Worm (Caenorhabditis elegans) whole organism, L2 larva: Measurements from ENCODE around the gene srp-8.

Experiments used
- F13H6.1 ChIP-seq: sonication (generic microtip); optimal IDR thresholded peaks from 2 replicates; lab custom pipeline; 2016; ENCODE audit warnings: missing genetic modification characterization, missing compliant biosample characterization
- R02D3.7 ChIP-seq: fragments of 150-350 bp; optimal IDR thresholded peaks from 2 replicates; lab custom pipeline; 2014; ENCODE audit warnings: missing biosample characterization, missing genetic modification characterization
- Y55F3AM.14 ChIP-seq: fragments of 200-800 bp; sonication (Bioruptor generic); optimal IDR thresholded peaks from 2 replicates; lab custom pipeline; 2018; ENCODE audit warnings: mild to moderate bottlenecking, missing genetic modification characterization, missing compliant biosample characterization
- ZK546.5 ChIP-seq: sonication (generic microtip); optimal IDR thresholded peaks from 2 replicates; lab custom pipeline; 2017; ENCODE audit warnings: missing biosample characterization, missing genetic modification characterization
- ama-1 ChIP-seq: fragments of 150-350 bp; optimal IDR thresholded peaks from 2 replicates; lab custom pipeline; 2018; ENCODE audit warnings: inconsistent platforms
- blmp-1 ChIP-seq: sonication (generic microtip); optimal IDR thresholded peaks from 2 replicates; lab custom pipeline; 2017; ENCODE audit warnings: missing genetic modification characterization, mild to moderate bottlenecking, missing compliant biosample characterization, antibody characterized with exemption, moderate library complexity; ENCODE audit not compliant: insufficient read depth
- ceh-82 ChIP-seq: fragments of 150-350 bp; optimal IDR thresholded peaks from 2 replicates; lab custom pipeline; 2014; ENCODE audit warnings: missing biosample characterization, missing genetic modification characterization
- crh-2 ChIP-seq: sonication (generic microtip); optimal IDR thresholded peaks from 2 replicates; lab custom pipeline; 2017; ENCODE audit warnings: missing biosample characterization, missing genetic modification characterization
- dmd-4 ChIP-seq: sonication (generic microtip); optimal IDR thresholded peaks from 2 replicates; lab custom pipeline; 2017; ENCODE audit warnings: missing biosample characterization, missing genetic modification characterization
- egl-27 ChIP-seq: sonication (generic microtip); optimal IDR thresholded peaks from 3 replicates; lab custom pipeline; 2017; ENCODE audit warnings: missing biosample characterization, missing genetic modification reagents, missing genetic modification characterization
- elt-1 ChIP-seq: fragments of 150-350 bp; optimal IDR thresholded peaks from 2 replicates; lab custom pipeline; 2014; ENCODE audit warnings: missing biosample characterization, missing genetic modification characterization
- elt-3 ChIP-seq: sonication (generic microtip); optimal IDR thresholded peaks from 2 replicates; lab custom pipeline; 2017; ENCODE audit warnings: missing biosample characterization, missing genetic modification characterization
- fos-1 ChIP-seq: fragments of 150-350 bp; optimal IDR thresholded peaks from 2 replicates; lab custom pipeline; 2014; ENCODE audit warnings: missing biosample characterization, missing genetic modification characterization
- gmeb-1 ChIP-seq: fragments of 150-350 bp; optimal IDR thresholded peaks from 2 replicates; lab custom pipeline; 2014; ENCODE audit warnings: missing biosample characterization, missing genetic modification characterization
- lin-13 ChIP-seq: fragments of 150-350 bp; optimal IDR thresholded peaks from 2 replicates; lab custom pipeline; 2014; ENCODE audit warnings: missing biosample characterization, missing genetic modification reagents, missing genetic modification characterization
- lsy-2 ChIP-seq, 2 experiments: fragments of 150-350 bp in 1 of 2; sonication (generic microtip) in 1 of 2; optimal IDR thresholded peaks; 2 replicates each; lab custom pipeline; 2014 to 2017; ENCODE audit warnings: missing biosample characterization in 2 of 2, missing genetic modification characterization in 2 of 2
- mab-5 ChIP-seq: fragments of 150-350 bp; optimal IDR thresholded peaks from 2 replicates; lab custom pipeline; 2014; ENCODE audit warnings: missing biosample characterization, missing genetic modification characterization
- mbf-1 ChIP-seq: sonication (generic microtip); optimal IDR thresholded peaks from 2 replicates; lab custom pipeline; 2017; ENCODE audit warnings: missing biosample characterization, missing genetic modification characterization
- mdl-1 ChIP-seq, 2 experiments: fragments of 150-350 bp in 1 of 2; sonication (generic microtip) in 1 of 2; optimal IDR thresholded peaks; 2 replicates each; lab custom pipeline; 2017; ENCODE audit warnings: missing biosample characterization in 2 of 2, missing genetic modification characterization in 2 of 2
- nhr-10 ChIP-seq: sonication (generic microtip); optimal IDR thresholded peaks from 2 replicates; lab custom pipeline; 2017; ENCODE audit warnings: missing biosample characterization, missing genetic modification characterization
- nhr-21 ChIP-seq: fragments of 150-350 bp; optimal IDR thresholded peaks from 2 replicates; lab custom pipeline; 2014; ENCODE audit warnings: missing biosample characterization, missing genetic modification characterization
- nhr-23 ChIP-seq: fragments of 150-350 bp; optimal IDR thresholded peaks from 2 replicates; lab custom pipeline; 2014; ENCODE audit warnings: missing biosample characterization, missing genetic modification reagents, missing genetic modification characterization
- nhr-237 ChIP-seq: fragments of 150-350 bp; optimal IDR thresholded peaks from 2 replicates; lab custom pipeline; 2014; ENCODE audit warnings: missing biosample characterization, missing genetic modification characterization
- nhr-25 ChIP-seq: fragments of 150-350 bp; sonication (generic microtip); optimal IDR thresholded peaks from 3 replicates; lab custom pipeline; 2014; ENCODE audit warnings: missing biosample characterization, missing genetic modification characterization
- nhr-6 ChIP-seq: fragments of 150-350 bp; optimal IDR thresholded peaks from 2 replicates; lab custom pipeline; 2014; ENCODE audit warnings: missing biosample characterization, missing genetic modification characterization
- sem-4 ChIP-seq: fragments of 150-350 bp; optimal IDR thresholded peaks from 2 replicates; lab custom pipeline; 2014; ENCODE audit warnings: missing biosample characterization, missing genetic modification reagents, missing genetic modification characterization
- skn-1 ChIP-seq: sonication (generic microtip); optimal IDR thresholded peaks from 2 replicates; lab custom pipeline; 2017; ENCODE audit warnings: missing biosample characterization, missing genetic modification characterization
- sma-3 ChIP-seq: sonication (generic microtip); optimal IDR thresholded peaks from 2 replicates; lab custom pipeline; 2016; ENCODE audit warnings: missing genetic modification reagents, missing genetic modification characterization, missing compliant biosample characterization
- sma-9 ChIP-seq, 2 experiments: fragments of 150-350 bp in 1 of 2; sonication (generic microtip) in 1 of 2; optimal IDR thresholded peaks; 2 replicates each; lab custom pipeline; 2014 to 2016; ENCODE audit warnings: missing genetic modification characterization in 2 of 2, mild to moderate bottlenecking in 1 of 2, missing biosample characterization in 1 of 2, missing compliant biosample characterization in 1 of 2, missing genetic modification reagents in 1 of 2, moderate library complexity in 1 of 2
- snpc-4 ChIP-seq: fragments of 150-350 bp; optimal IDR thresholded peaks from 2 replicates; lab custom pipeline; 2014; ENCODE audit warnings: missing biosample characterization, missing genetic modification characterization
- unc-39 ChIP-seq: fragments of 150-350 bp; optimal IDR thresholded peaks from 2 replicates; lab custom pipeline; 2014; ENCODE audit warnings: missing biosample characterization, missing genetic modification characterization
- unc-55 ChIP-seq: fragments of 150-350 bp; sonication (generic microtip); optimal IDR thresholded peaks from 3 replicates; lab custom pipeline; 2014; ENCODE audit warnings: missing biosample characterization, missing genetic modification reagents, missing genetic modification characterization
- unc-62 ChIP-seq: fragments of 150-350 bp; optimal IDR thresholded peaks from 2 replicates; lab custom pipeline; 2014; ENCODE audit warnings: missing biosample characterization, missing genetic modification reagents, missing genetic modification characterization
- ztf-1 ChIP-seq: fragments of 200-800 bp; sonication (Bioruptor generic); conservative IDR thresholded peaks from 2 replicates; pipeline ENCODE4 v1.3.6; 2022; ENCODE audit warnings: missing genetic modification characterization, missing compliant biosample characterization
- ztf-11 ChIP-seq: sonication (generic microtip); optimal IDR thresholded peaks from 2 replicates; lab custom pipeline; 2017; ENCODE audit warnings: missing biosample characterization, missing genetic modification characterization
- ztf-4 ChIP-seq: fragments of 150-350 bp; optimal IDR thresholded peaks from 2 replicates; lab custom pipeline; 2014; ENCODE audit warnings: missing biosample characterization, missing genetic modification characterization

The srp-8 gene

DNA sequence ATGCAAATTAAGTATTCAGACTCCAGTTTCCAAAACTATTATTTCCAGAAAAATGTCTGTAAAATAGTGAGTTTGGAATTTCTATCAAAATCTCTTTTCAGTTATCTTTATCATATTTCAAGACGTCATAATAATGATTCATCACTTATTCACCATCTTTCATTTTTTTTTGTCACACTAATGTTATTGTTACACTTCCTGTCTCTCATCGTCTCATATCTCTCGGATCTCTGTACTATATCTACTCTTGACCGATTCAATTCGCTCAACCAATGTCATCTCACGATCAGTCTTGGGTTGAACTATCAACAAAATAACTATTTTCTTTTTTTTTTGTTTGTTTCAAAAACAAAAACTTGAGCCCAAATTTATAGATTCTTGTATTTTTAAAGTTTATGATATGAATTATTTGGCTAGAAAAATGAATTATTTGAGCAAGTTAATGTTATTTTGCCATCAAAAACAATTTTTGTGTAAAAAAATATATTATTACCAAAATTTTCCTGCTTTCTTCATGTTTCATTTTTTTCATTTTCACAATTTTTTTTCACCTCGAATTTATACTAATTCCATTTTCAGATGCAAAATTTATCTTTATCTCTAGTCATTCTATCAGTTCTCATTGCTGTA lies 17.9 kb downstream of the srp-8 start, which contains the start of gene cri-2:
Gene cri-2 (plus strand): TSS at position 580 of the 630 bp plus-strand sequence.
- no peak for TF ChIP-seq F13H6.1
- no peak for TF ChIP-seq blmp-1 (tag; lab: Kevin White, UChicago)
- peak in 1 of 2 experiments; percentile 19 for TF ChIP-seq lsy-2 (tag; optimal IDR thresholded peaks at IDR 0.05; lab: Kevin White, UChicago)
- peak; percentile 56 for TF ChIP-seq fos-1 (tag; lab: Kevin White, UChicago)
- TF ChIP-seq R02D3.7 (tag; lab: Kevin White, UChicago) = no peak
- no peak for TF ChIP-seq nhr-237
- TF ChIP-seq ztf-11 (tag; lab: Kevin White, UChicago) = no peak
- no peak for TF ChIP-seq unc-62 (GFP tag; lab: Kevin White, UChicago)
- TF ChIP-seq ceh-82 (tag; lab: Kevin White, UChicago) = no peak
- TF ChIP-seq mdl-1 (tag; optimal IDR thresholded peaks at IDR 0.05; lab: Kevin White, UChicago) = no peak
- TF ChIP-seq ztf-1 = no peak
- TF ChIP-seq ama-1 = no peak
- no peak for TF ChIP-seq gmeb-1
- no peak for TF ChIP-seq mab-5 (tag; lab: Kevin White, UChicago)
- TF ChIP-seq elt-3 (tag; lab: Kevin White, UChicago) = no peak
- peak; percentile 27 for TF ChIP-seq sma-3 (GFP tag; lab: Kevin White, UChicago)
- no peak for TF ChIP-seq dmd-4 (tag; lab: Kevin White, UChicago)
- TF ChIP-seq nhr-23 (tag; lab: Kevin White, UChicago) = no peak
- no peak for TF ChIP-seq nhr-21 (tag; lab: Kevin White, UChicago)
- TF ChIP-seq Y55F3AM.14 (GFP tag; lab: Kevin White, UChicago) = no peak
- TF ChIP-seq snpc-4 (tag; lab: Kevin White, UChicago) = no peak
- no peak for TF ChIP-seq crh-2 (tag; lab: Kevin White, UChicago)
- no peak for TF ChIP-seq unc-55 (GFP tag; lab: Kevin White, UChicago)
- TF ChIP-seq ztf-4 (tag; lab: Kevin White, UChicago) = no peak
- no peak for TF ChIP-seq nhr-10 (tag; lab: Kevin White, UChicago)
- no peak for TF ChIP-seq egl-27 (tag; lab: Kevin White, UChicago)
- no peak for TF ChIP-seq unc-39 (tag; lab: Kevin White, UChicago)
- TF ChIP-seq nhr-25 = no peak
- no peak for TF ChIP-seq nhr-6 (tag; lab: Kevin White, UChicago)
- TF ChIP-seq lin-13 (GFP tag; lab: Kevin White, UChicago) = no peak
- peak; percentile 18 for TF ChIP-seq sma-9 (GFP tag; optimal IDR thresholded peaks at IDR 0.05; lab: Kevin White, UChicago)
- no peak for TF ChIP-seq sma-9 (tag; optimal IDR thresholded peaks at IDR 0.05; lab: Kevin White, UChicago)
- TF ChIP-seq skn-1 = no peak
- no peak for TF ChIP-seq elt-1
- TF ChIP-seq sem-4 (tag; lab: Kevin White, UChicago) = peak; percentile 36
- TF ChIP-seq mbf-1 (tag; lab: Kevin White, UChicago) = no peak
- no peak for TF ChIP-seq ZK546.5 (tag; lab: Kevin White, UChicago)

DNA sequence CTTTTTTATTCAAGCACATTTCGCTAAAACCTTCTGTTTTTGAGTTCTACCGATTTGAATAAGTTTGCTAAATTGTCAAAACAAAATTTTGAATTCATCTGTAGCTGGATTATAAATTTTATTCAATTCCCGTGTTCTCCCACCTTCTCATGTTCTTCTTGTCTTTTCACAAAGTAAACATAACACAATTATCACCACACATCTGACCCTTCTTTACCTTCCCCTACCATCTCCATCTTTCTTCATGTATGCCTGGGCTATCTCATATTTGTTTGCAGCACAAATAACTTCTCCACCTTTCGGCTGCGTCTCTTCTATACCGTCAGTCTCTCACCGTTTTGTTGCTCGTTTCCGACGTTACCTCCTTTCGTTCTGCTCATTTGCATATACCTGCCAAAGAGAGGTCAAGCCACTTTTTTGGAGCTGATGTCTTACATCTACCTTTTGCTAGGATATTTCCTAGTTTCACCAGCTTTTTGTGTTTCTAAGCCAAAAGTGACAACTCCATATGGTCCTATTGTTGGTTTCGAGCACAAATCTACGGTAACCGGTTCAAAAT lies 19.7 kb downstream of the srp-8 start, which contains the start of gene cest-17:
Gene cest-17 (plus strand): TSS at position 248 of the 559 bp plus-strand sequence.
- no peak for TF ChIP-seq R02D3.7 (tag; lab: Kevin White, UChicago)
- TF ChIP-seq fos-1 (tag; lab: Kevin White, UChicago) = peak; percentile 26

DNA sequence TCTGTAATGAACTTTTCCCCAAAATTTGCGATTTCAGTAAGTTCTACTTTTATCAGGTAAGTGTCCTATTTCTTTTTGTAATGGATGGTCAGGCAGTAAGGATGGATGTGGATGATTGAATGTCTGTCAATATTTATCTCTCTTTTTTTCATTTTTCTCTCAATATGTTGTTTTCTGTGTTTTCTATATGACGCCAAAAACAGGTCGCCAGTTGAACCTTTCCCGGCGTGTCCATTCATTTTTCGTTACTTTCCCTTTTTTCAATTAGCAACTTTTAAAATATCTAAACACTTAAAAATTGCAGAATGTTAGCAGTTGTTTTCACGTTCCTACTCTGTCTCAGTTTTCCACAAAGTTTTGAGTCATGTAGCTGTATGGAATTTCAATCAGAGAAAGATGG lies 23.4 kb downstream of the srp-8 start, which contains the start of gene timp-1:
Gene timp-1 (plus strand): TSS at position 305 of the 400 bp plus-strand sequence.
- peak; percentile 66 for TF ChIP-seq blmp-1 (tag; lab: Kevin White, UChicago)
- no peak for TF ChIP-seq mdl-1 (tag; optimal IDR thresholded peaks at IDR 0.05; lab: Kevin White, UChicago)

DNA sequence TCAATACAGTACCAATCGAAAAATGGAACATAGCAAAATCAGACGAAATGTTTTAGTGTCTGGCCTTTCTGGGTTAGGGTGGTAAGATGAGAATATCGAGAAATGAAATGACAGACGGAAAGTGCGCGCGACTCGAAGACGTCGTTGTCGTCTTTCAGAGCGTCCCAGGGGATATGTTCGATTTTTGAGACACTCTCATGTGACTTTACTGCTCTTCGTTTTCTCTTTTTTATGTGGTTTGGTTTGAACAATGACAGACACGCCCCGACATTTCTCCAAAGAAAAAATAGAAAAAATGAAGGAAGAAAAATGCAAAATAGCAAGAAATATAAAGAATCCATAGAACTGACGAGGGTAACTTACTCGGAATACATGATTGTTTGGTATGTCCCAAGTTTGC lies 27.0 kb downstream of the srp-8 start:
- TF ChIP-seq sem-4 (tag; lab: Kevin White, UChicago) (no peak), nhr-21 (tag; lab: Kevin White, UChicago) (no peak), mab-5 (tag; lab: Kevin White, UChicago) (peak; percentile 17)
